Worm (Caenorhabditis elegans) whole organism, mixed stage, embryonic: Measurements from ENCODE around the gene T16G1.7.

Source experiments
- bed-3 ChIP-seq: fragments of 200-800 bp; sonication (Bioruptor generic); optimal IDR thresholded peaks from 3 replicates; lab custom pipeline; 2018; ENCODE audit warnings: mild to moderate bottlenecking, missing genetic modification characterization, moderate library complexity, missing compliant biosample characterization
- ceh-43 ChIP-seq: fragments of 200-800 bp; sonication (Bioruptor generic); optimal IDR thresholded peaks from 2 replicates; lab custom pipeline; 2018; ENCODE audit warnings: mild to moderate bottlenecking, missing genetic modification characterization, moderate library complexity, missing compliant biosample characterization
- elt-3 ChIP-seq: fragments of 150-350 bp; optimal IDR thresholded peaks from 2 replicates; lab custom pipeline; 2014; ENCODE audit warnings: missing biosample characterization, missing genetic modification characterization
- flh-1 ChIP-seq: fragments of 200-800 bp; sonication (Bioruptor generic); optimal IDR thresholded peaks from 2 replicates; lab custom pipeline; 2018; ENCODE audit warnings: mild to moderate bottlenecking, missing genetic modification characterization, moderate library complexity, missing compliant biosample characterization
- lin-13 ChIP-seq: fragments of 150-350 bp; optimal IDR thresholded peaks from 2 replicates; lab custom pipeline; 2014; ENCODE audit warnings: missing biosample characterization, missing genetic modification characterization
- lin-32 ChIP-seq: fragments of 200-800 bp; sonication (Bioruptor generic); optimal IDR thresholded peaks from 2 replicates; lab custom pipeline; 2018; ENCODE audit warnings: mild to moderate bottlenecking, missing genetic modification characterization, missing compliant biosample characterization
- mab-5 ChIP-seq: fragments of 150-350 bp; optimal IDR thresholded peaks from 2 replicates; lab custom pipeline; 2014; ENCODE audit warnings: missing biosample characterization, missing genetic modification characterization
- nhr-237 ChIP-seq: fragments of 150-350 bp; optimal IDR thresholded peaks from 2 replicates; lab custom pipeline; 2014; ENCODE audit warnings: missing biosample characterization, missing genetic modification characterization
- pha-4 ChIP-seq: fragments of 150-350 bp; optimal IDR thresholded peaks from 2 replicates; lab custom pipeline; 2018; ENCODE audit warnings: missing biosample characterization, missing genetic modification reagents, missing genetic modification characterization
- unc-120 ChIP-seq: sonication (generic microtip); optimal IDR thresholded peaks from 2 replicates; lab custom pipeline; 2017; ENCODE audit warnings: missing genetic modification characterization, missing compliant biosample characterization; ENCODE audit not compliant: poor library complexity, severe bottlenecking
- unc-39 ChIP-seq: fragments of 150-350 bp; optimal IDR thresholded peaks from 2 replicates; lab custom pipeline; 2014; ENCODE audit warnings: missing biosample characterization, missing genetic modification characterization
- ztf-11 ChIP-seq: fragments of 150-350 bp; optimal IDR thresholded peaks from 2 replicates; lab custom pipeline; 2014; ENCODE audit warnings: missing biosample characterization, missing genetic modification characterization

DNA sequence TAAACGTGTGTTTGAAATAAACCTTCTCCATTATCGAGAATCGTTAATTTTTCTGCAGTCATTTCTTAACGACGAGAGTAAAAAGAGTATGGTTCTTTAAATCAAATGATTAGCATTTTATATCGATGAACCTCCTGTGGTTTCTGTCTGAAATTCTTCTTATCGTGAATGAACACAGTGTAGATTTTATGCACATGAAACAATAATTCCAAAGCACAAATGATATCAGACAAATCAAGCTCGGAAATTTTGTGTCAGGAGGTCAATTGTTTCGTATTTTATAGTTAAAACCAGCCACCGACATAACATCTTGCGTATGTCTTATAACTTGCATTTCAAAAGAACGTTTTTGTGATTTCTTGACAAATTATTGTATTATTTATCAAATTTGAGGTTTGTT, 2.2 kb upstream of the T16G1.7 start, which contains the start of gene T16G1.6:
- TF ChIP-seq pha-4 (tag; lab: Kevin White, UChicago) = no peak
- TF ChIP-seq unc-120 = no peak
- no peak for TF ChIP-seq bed-3 (GFP tag; lab: Kevin White, UChicago)
- TF ChIP-seq mab-5 (tag; lab: Kevin White, UChicago) = no peak
- no peak for TF ChIP-seq ztf-11 (tag; lab: Kevin White, UChicago)
- no peak for TF ChIP-seq lin-32 (GFP tag; lab: Kevin White, UChicago)
- no peak for TF ChIP-seq ceh-43 (GFP tag; lab: Kevin White, UChicago)
- TF ChIP-seq elt-3 (tag; lab: Kevin White, UChicago) = no peak
- no peak for TF ChIP-seq unc-39 (tag; lab: Kevin White, UChicago)
- no peak for TF ChIP-seq nhr-237
- TF ChIP-seq lin-13 (tag; lab: Kevin White, UChicago) = no peak
- no peak for TF ChIP-seq flh-1 (GFP tag; lab: Kevin White, UChicago)
